Worm (Caenorhabditis elegans) whole organism, late embryonic: ENCODE data around the gene F07F6.7.

Experiments
- T23F11.4 ChIP-seq: fragments of 200-800 bp; sonication (Bioruptor generic); optimal IDR thresholded peaks from 2 replicates; lab custom pipeline; 2018; ENCODE audit warnings: mild to moderate bottlenecking, missing genetic modification characterization, missing compliant biosample characterization
- ceh-6 ChIP-seq: fragments of 200-800 bp; sonication (Bioruptor generic); optimal IDR thresholded peaks from 2 replicates; lab custom pipeline; 2018; ENCODE audit warnings: mild to moderate bottlenecking, missing genetic modification characterization, missing compliant biosample characterization
- elt-2 ChIP-seq: sonication (generic microtip); optimal IDR thresholded peaks from 2 replicates; lab custom pipeline; 2016; ENCODE audit warnings: missing genetic modification reagents, missing genetic modification characterization, missing compliant biosample characterization
- nhr-11 ChIP-seq: fragments of 150-350 bp; optimal IDR thresholded peaks from 2 replicates; lab custom pipeline; 2014; ENCODE audit warnings: missing biosample characterization, missing genetic modification characterization
- pha-4 ChIP-seq: fragments of 150-350 bp; optimal IDR thresholded peaks from 2 replicates; lab custom pipeline; 2018; ENCODE audit warnings: missing biosample characterization, missing genetic modification reagents, missing genetic modification characterization
- pqm-1 ChIP-seq: sonication (generic microtip); optimal IDR thresholded peaks from 2 replicates; lab custom pipeline; 2016; ENCODE audit warnings: missing genetic modification characterization, missing compliant biosample characterization
- ref-2 ChIP-seq: sonication (generic microtip); optimal IDR thresholded peaks from 2 replicates; lab custom pipeline; 2016; ENCODE audit warnings: missing genetic modification characterization, missing compliant biosample characterization
- rnt-1 ChIP-seq: sonication (generic microtip); optimal IDR thresholded peaks from 2 replicates; lab custom pipeline; 2016; ENCODE audit warnings: missing genetic modification characterization, missing compliant biosample characterization
- sdc-2 ChIP-seq: sonication (generic microtip); optimal IDR thresholded peaks from 2 replicates; lab custom pipeline; 2016; ENCODE audit warnings: missing genotype, missing genetic modification characterization, missing compliant biosample characterization
- tbx-2 ChIP-seq: sonication (generic microtip); optimal IDR thresholded peaks from 2 replicates; lab custom pipeline; 2016; ENCODE audit warnings: missing genetic modification characterization, missing compliant biosample characterization

ce11 chrII:5418317-5418716 is 5.3 kb downstream of the F07F6.7 start:
- no peak for TF ChIP-seq pha-4 (tag; lab: Kevin White, UChicago)
- no peak for TF ChIP-seq nhr-11 (tag; lab: Kevin White, UChicago)
- no peak for TF ChIP-seq sdc-2 (tag; lab: Kevin White, UChicago)
- peak; percentile 8 for TF ChIP-seq ref-2
- no peak for TF ChIP-seq tbx-2 (tag; lab: Kevin White, UChicago)
- TF ChIP-seq ceh-6 (GFP tag; lab: Kevin White, UChicago): no peak
- TF ChIP-seq rnt-1 (tag; lab: Kevin White, UChicago): no peak
- TF ChIP-seq elt-2 (tag; lab: Kevin White, UChicago): peak; percentile 42
- TF ChIP-seq T23F11.4 (GFP tag; lab: Kevin White, UChicago): no peak
- TF ChIP-seq pqm-1 (tag; lab: Kevin White, UChicago): no peak
